Worm (Caenorhabditis elegans) whole organism, L3 larva: ENCODE measurements around the gene C36C9.12.

ENCODE experiments used
- ZK546.5 ChIP-seq: sonication (generic microtip); optimal IDR thresholded peaks from 2 replicates; lab custom pipeline; 2017; ENCODE audit warnings: missing biosample characterization, missing genetic modification characterization
- ama-1 ChIP-seq: fragments of 150-350 bp; optimal IDR thresholded peaks from 2 replicates; lab custom pipeline; 2018
- ceh-28 ChIP-seq: fragments of 150-350 bp; optimal IDR thresholded peaks from 2 replicates; lab custom pipeline; 2014; ENCODE audit warnings: missing biosample characterization, missing genetic modification reagents, missing genetic modification characterization
- ceh-82 ChIP-seq: fragments of 150-350 bp; optimal IDR thresholded peaks from 2 replicates; lab custom pipeline; 2014; ENCODE audit warnings: missing biosample characterization, missing genetic modification characterization
- ceh-9 ChIP-seq: sonication (generic microtip); optimal IDR thresholded peaks from 2 replicates; lab custom pipeline; 2018; ENCODE audit warnings: missing biosample characterization, missing genetic modification characterization
- egl-27 ChIP-seq: sonication (generic microtip); optimal IDR thresholded peaks from 4 replicates; lab custom pipeline; 2017; ENCODE audit warnings: missing biosample characterization, missing genetic modification reagents, missing genetic modification characterization
- egl-5 ChIP-seq: fragments of 150-350 bp; optimal IDR thresholded peaks from 2 replicates; lab custom pipeline; 2017; ENCODE audit warnings: missing biosample characterization, missing genetic modification reagents, missing genetic modification characterization, inconsistent platforms
- elt-1 ChIP-seq: fragments of 150-350 bp; optimal IDR thresholded peaks from 2 replicates; lab custom pipeline; 2014; ENCODE audit warnings: missing biosample characterization, missing genetic modification characterization
- elt-2 ChIP-seq: sonication (generic microtip); optimal IDR thresholded peaks from 2 replicates; lab custom pipeline; 2016; ENCODE audit warnings: missing genetic modification reagents, mild to moderate bottlenecking, missing genetic modification characterization, missing compliant biosample characterization
- elt-3 ChIP-seq, 3 experiments: fragments of 150-350 bp in 1 of 3; sonication (generic microtip) in 2 of 3; optimal IDR thresholded peaks; 2 replicates in 2 of 3; 4 replicates in 1 of 3; lab custom pipeline; 2014 to 2017; ENCODE audit warnings: missing biosample characterization in 3 of 3, missing genetic modification characterization in 3 of 3
- fkh-10 ChIP-seq: sonication (generic microtip); optimal IDR thresholded peaks from 2 replicates; lab custom pipeline; 2017; ENCODE audit warnings: missing biosample characterization, missing genetic modification reagents, missing genetic modification characterization
- lin-15B ChIP-seq: fragments of 150-350 bp; optimal IDR thresholded peaks from 2 replicates; lab custom pipeline; 2014; ENCODE audit warnings: missing biosample characterization, missing genetic modification characterization
- lin-39 ChIP-seq: fragments of 150-350 bp; optimal IDR thresholded peaks from 2 replicates; lab custom pipeline; 2018; ENCODE audit warnings: missing biosample characterization, missing genetic modification reagents, missing genetic modification characterization
- lsy-12 ChIP-seq: sonication (generic microtip); optimal IDR thresholded peaks from 2 replicates; lab custom pipeline; 2016; ENCODE audit warnings: mild to moderate bottlenecking, missing genetic modification characterization, missing compliant biosample characterization
- mdl-1 ChIP-seq: fragments of 150-350 bp; optimal IDR thresholded peaks from 2 replicates; lab custom pipeline; 2014; ENCODE audit warnings: missing biosample characterization, missing genetic modification characterization
- nhr-11 ChIP-seq: fragments of 150-350 bp; optimal IDR thresholded peaks from 2 replicates; lab custom pipeline; 2014; ENCODE audit warnings: missing biosample characterization, missing genetic modification characterization
- nhr-12 ChIP-seq: fragments of 150-350 bp; optimal IDR thresholded peaks from 2 replicates; lab custom pipeline; 2014; ENCODE audit warnings: missing biosample characterization, missing genetic modification characterization
- nhr-25 ChIP-seq: sonication (generic microtip); optimal IDR thresholded peaks from 2 replicates; lab custom pipeline; 2017; ENCODE audit warnings: missing biosample characterization, missing genetic modification characterization
- nhr-43 ChIP-seq: sonication (generic microtip); optimal IDR thresholded peaks from 2 replicates; lab custom pipeline; 2016; ENCODE audit warnings: mild to moderate bottlenecking, missing genetic modification characterization, missing compliant biosample characterization; ENCODE audit not compliant: poor library complexity, severe bottlenecking
- nhr-67 ChIP-seq: fragments of 150-350 bp; optimal IDR thresholded peaks from 2 replicates; lab custom pipeline; 2014; ENCODE audit warnings: missing biosample characterization, missing genetic modification characterization
- pqm-1 ChIP-seq: fragments of 150-350 bp; optimal IDR thresholded peaks from 2 replicates; lab custom pipeline; 2017; ENCODE audit warnings: missing biosample characterization, missing genetic modification characterization, inconsistent platforms
- skn-1 ChIP-seq: fragments of 150-350 bp; optimal IDR thresholded peaks from 2 replicates; lab custom pipeline; 2014; ENCODE audit warnings: missing biosample characterization, missing genetic modification characterization
- tbx-2 ChIP-seq: sonication (generic microtip); optimal IDR thresholded peaks from 2 replicates; lab custom pipeline; 2016; ENCODE audit warnings: mild to moderate bottlenecking, missing genetic modification characterization, missing compliant biosample characterization
- unc-39 ChIP-seq: sonication (generic microtip); optimal IDR thresholded peaks from 4 replicates; lab custom pipeline; 2017; ENCODE audit warnings: missing biosample characterization, missing genetic modification characterization
- ztf-4 ChIP-seq: fragments of 150-350 bp; optimal IDR thresholded peaks from 2 replicates; lab custom pipeline; 2014; ENCODE audit warnings: missing biosample characterization, missing genetic modification characterization

Gene C36C9.12

ce11 chrX:1654146-1654545, 35.8 kb downstream of the C36C9.12 start, which contains the start of gene ZK380.6:
TSS of gene ZK380.6 (plus strand) at chrX:1654446.
- TF ChIP-seq ceh-28 (tag; lab: Kevin White, UChicago) (no peak), lin-39 (tag; lab: Kevin White, UChicago) (no peak), elt-3 (tag; optimal IDR thresholded peaks at IDR 0.05; lab: Kevin White, UChicago) (no peak), ZK546.5 (tag; lab: Kevin White, UChicago) (no peak), nhr-67 (tag; lab: Kevin White, UChicago) (no peak), fkh-10 (GFP tag; lab: Kevin White, UChicago) (no peak), nhr-11 (tag; lab: Kevin White, UChicago) (no peak), elt-1 (tag; lab: Kevin White, UChicago) (no peak), tbx-2 (tag; lab: Kevin White, UChicago) (no peak), ceh-82 (tag; lab: Kevin White, UChicago) (no peak), lsy-12 (tag; lab: Kevin White, UChicago) (no peak), mdl-1 (no peak), skn-1 (tag; lab: Kevin White, UChicago) (no peak), ceh-9 (tag; lab: Kevin White, UChicago) (no peak), nhr-43 (no peak), unc-39 (no peak), nhr-12 (tag; lab: Kevin White, UChicago) (no peak), elt-2 (tag; lab: Kevin White, UChicago) (no peak)

ce11 chrX:1651668-1652067, 38.2 kb downstream of the C36C9.12 start, which contains the start of gene ZK380.4:
TSS of gene ZK380.4 (minus strand) at chrX:1651994.
- no peak for TF ChIP-seq unc-39
- no peak for TF ChIP-seq tbx-2 (tag; lab: Kevin White, UChicago)
- no peak for TF ChIP-seq egl-5 (tag; lab: Kevin White, UChicago)
- no peak for TF ChIP-seq ceh-82 (tag; lab: Kevin White, UChicago)
- no peak for TF ChIP-seq ztf-4 (tag; lab: Kevin White, UChicago)
- TF ChIP-seq egl-27: no peak
- TF ChIP-seq ZK546.5 (tag; lab: Kevin White, UChicago): no peak
- no peak for TF ChIP-seq pqm-1 (tag; lab: Kevin White, UChicago)

ce11 chrX:1643442-1644096, 46.3 kb downstream of the C36C9.12 start:
- TF ChIP-seq ceh-9 (tag; lab: Kevin White, UChicago) (no peak), lin-39 (tag; lab: Kevin White, UChicago) (no peak), lin-15B (no peak), egl-27 (no peak), ama-1 (lab: Kevin White, UChicago) (no peak), ceh-82 (tag; lab: Kevin White, UChicago) (no peak), nhr-25 (tag; lab: Kevin White, UChicago) (no peak), egl-5 (tag; lab: Kevin White, UChicago) (no peak), nhr-43 (no peak), nhr-11 (tag; lab: Kevin White, UChicago) (no peak)
